Fruit fly (Drosophila melanogaster) whole organism, embryonic: Measurements from ENCODE around the gene CG34307.
A peak's percentile ranks its signal among the peaks of the same experiment; 100 is the strongest.

Source experiments
- CG10274 ChIP-seq: fragments of 200-800 bp; sonication (Bioruptor generic); optimal IDR thresholded peaks from 3 replicates; lab custom pipeline; 2017; ENCODE audit warnings: missing biosample characterization, mild to moderate bottlenecking, missing genetic modification characterization
- CG11093 ChIP-seq: fragments of 200-800 bp; sonication (Bioruptor generic); IDR thresholded peaks from 3 replicates; pipeline ENCODE4 v1.3.6; 2022; ENCODE audit warnings: missing biosample characterization, missing genetic modification characterization
- CG12104 ChIP-seq: fragments of 200-800 bp; sonication (Bioruptor generic); optimal IDR thresholded peaks from 3 replicates; lab custom pipeline; 2016; ENCODE audit warnings: missing biosample characterization, missing genetic modification characterization
- CG12219 ChIP-seq: fragments of 200-800 bp; sonication (Bioruptor generic); optimal IDR thresholded peaks from 3 replicates; lab custom pipeline; 2018; ENCODE audit warnings: missing biosample characterization, mild to moderate bottlenecking, missing genetic modification characterization
- CG17328 ChIP-seq: fragments of 200-800 bp; sonication (Bioruptor generic); IDR thresholded peaks from 2 replicates; pipeline ENCODE4 v1.3.6; 2022; ENCODE audit warnings: missing biosample characterization, missing genetic modification characterization
- CG30403 ChIP-seq: fragments of 200-800 bp; sonication (Bioruptor generic); optimal IDR thresholded peaks from 3 replicates; lab custom pipeline; 2016; ENCODE audit warnings: missing biosample characterization, missing genetic modification characterization
- CG31441 ChIP-seq: fragments of 200-800 bp; sonication (Bioruptor generic); IDR thresholded peaks from 2 replicates; pipeline ENCODE4 v1.3.6; 2022; ENCODE audit warnings: missing biosample characterization, missing genetic modification characterization
- CG34422 ChIP-seq: fragments of 200-800 bp; sonication (Bioruptor generic); IDR thresholded peaks from 3 replicates; pipeline ENCODE4 v1.3.6; 2022; ENCODE audit warnings: missing biosample characterization, missing genetic modification characterization
- CG4328 ChIP-seq: fragments of 200-800 bp; sonication (Bioruptor generic); optimal IDR thresholded peaks from 3 replicates; lab custom pipeline; 2017; ENCODE audit warnings: missing biosample characterization, missing genetic modification reagents, missing genetic modification characterization
- CG5180 ChIP-seq: fragments of 200-800 bp; sonication (Bioruptor generic); optimal IDR thresholded peaks from 3 replicates; lab custom pipeline; 2017; ENCODE audit warnings: missing biosample characterization, missing genetic modification characterization, mild to moderate bottlenecking, moderate library complexity, missing genetic modification reagents
- CG6272 ChIP-seq: fragments of 200-800 bp; sonication (Bioruptor generic); IDR thresholded peaks from 2 replicates; pipeline ENCODE4 v1.3.6; 2022; ENCODE audit warnings: missing biosample characterization, missing genetic modification characterization
- CG7786 ChIP-seq: fragments of 200-800 bp; sonication (Bioruptor generic); optimal IDR thresholded peaks from 2 replicates; lab custom pipeline; 2016; ENCODE audit warnings: missing biosample characterization, missing genetic modification characterization
- CG9932 ChIP-seq: fragments of 200-800 bp; sonication (Bioruptor generic); IDR thresholded peaks from 2 replicates; pipeline ENCODE4 v1.3.6; 2022; ENCODE audit warnings: missing biosample characterization, missing genetic modification characterization
- CTCF ChIP-seq: fragments of 200-800 bp; sonication (Bioruptor generic); optimal IDR thresholded peaks from 2 replicates; lab custom pipeline; 2017; ENCODE audit warnings: missing biosample characterization, mild to moderate bottlenecking, missing genetic modification characterization, moderate library complexity
- Dbx ChIP-seq: fragments of 200-800 bp; sonication (Bioruptor generic); IDR thresholded peaks from 3 replicates; pipeline ENCODE4 v1.3.6; 2022; ENCODE audit warnings: missing biosample characterization, missing genetic modification characterization
- Dll ChIP-seq: fragments of 200-800 bp; sonication (Bioruptor generic); IDR thresholded peaks from 4 replicates; pipeline ENCODE4 v1.3.6; 2022; ENCODE audit warnings: missing biosample characterization, missing genetic modification characterization; ENCODE audit not compliant: partially characterized antibody
- Drgx ChIP-seq: fragments of 200-800 bp; sonication (Bioruptor generic); IDR thresholded peaks from 2 replicates; pipeline ENCODE4 v1.3.6; 2022; ENCODE audit warnings: missing biosample characterization, missing genetic modification characterization
- Ets65A ChIP-seq: fragments of 200-800 bp; sonication (Bioruptor generic); peaks from one replicate; lab custom pipeline; 2016; ENCODE audit warnings: missing biosample characterization, missing genetic modification characterization
- GATAe ChIP-seq: fragments of 200-800 bp; sonication (Bioruptor generic); conservative IDR thresholded peaks from 2 replicates; pipeline ENCODE4 v1.3.6; 2022; ENCODE audit warnings: missing biosample characterization, missing genetic modification characterization
- Gsc ChIP-seq: fragments of 200-800 bp; sonication (Bioruptor generic); IDR thresholded peaks from 2 replicates; pipeline ENCODE4 v1.3.6; 2022; ENCODE audit warnings: missing biosample characterization, missing genetic modification characterization
- Gug ChIP-seq: fragments of 200-800 bp; sonication (Bioruptor generic); IDR thresholded peaks from 4 replicates; pipeline ENCODE4 v1.3.6; 2022; ENCODE audit warnings: missing biosample characterization, missing genetic modification characterization
- H2.0 ChIP-seq: fragments of 200-800 bp; sonication (Bioruptor generic); IDR thresholded peaks from 2 replicates; pipeline ENCODE4 v1.3.6; 2022; ENCODE audit warnings: missing biosample characterization, missing genetic modification characterization
- Hr3 ChIP-seq: fragments of 200-800 bp; sonication (Bioruptor generic); optimal IDR thresholded peaks from 3 replicates; lab custom pipeline; 2016; ENCODE audit warnings: missing biosample characterization, missing genetic modification characterization
- Jarid2 ChIP-seq: fragments of 200-800 bp; sonication (Bioruptor generic); optimal IDR thresholded peaks from 3 replicates; lab custom pipeline; 2017; ENCODE audit warnings: mild to moderate bottlenecking, missing biosample characterization, missing genetic modification reagents, missing genetic modification characterization
- MBD-R2 ChIP-seq: fragments of 200-800 bp; sonication (Bioruptor generic); IDR thresholded peaks from 2 replicates; pipeline ENCODE4 v1.3.6; 2022; ENCODE audit warnings: missing biosample characterization, missing genetic modification characterization
- Mad ChIP-seq: fragments of 200-800 bp; sonication (Bioruptor generic); optimal IDR thresholded peaks from 2 replicates; lab custom pipeline; 2016; ENCODE audit warnings: missing biosample characterization, missing genetic modification characterization
- NC2β ChIP-seq: fragments of 200-800 bp; sonication (Bioruptor generic); optimal IDR thresholded peaks from 2 replicates; lab custom pipeline; 2016; ENCODE audit warnings: missing biosample characterization, missing genetic modification characterization
- Rx ChIP-seq: fragments of 200-800 bp; sonication (Bioruptor generic); IDR thresholded peaks from 2 replicates; pipeline ENCODE4 v1.3.6; 2022; ENCODE audit warnings: missing biosample characterization, missing genetic modification characterization
- Six4 ChIP-seq: fragments of 200-800 bp; sonication (Bioruptor generic); optimal IDR thresholded peaks from 2 replicates; lab custom pipeline; 2016; ENCODE audit warnings: missing biosample characterization, missing genetic modification characterization
- TFAM ChIP-seq: fragments of 200-800 bp; sonication (Bioruptor generic); optimal IDR thresholded peaks from 2 replicates; lab custom pipeline; 2017; ENCODE audit warnings: missing biosample characterization, missing genetic modification characterization, inconsistent platforms
- ato ChIP-seq: fragments of 200-800 bp; sonication (Bioruptor generic); IDR thresholded peaks from 2 replicates; pipeline ENCODE4 v1.3.6; 2022; ENCODE audit warnings: missing biosample characterization, missing genetic modification characterization; ENCODE audit not compliant: partially characterized antibody
- br ChIP-seq: fragments of >200 bp; optimal IDR thresholded peaks from 2 replicates; lab custom pipeline; 2017
- crp ChIP-seq, 2 experiments: fragments of 200-800 bp; sonication (Bioruptor generic); optimal IDR thresholded peaks; 2 replicates in 1 of 2; 3 replicates in 1 of 2; lab custom pipeline; 2017; ENCODE audit warnings: missing biosample characterization in 2 of 2, missing genetic modification characterization in 2 of 2, mild to moderate bottlenecking in 1 of 2, moderate library complexity in 1 of 2
- fd102C ChIP-seq: fragments of 200-800 bp; sonication (Bioruptor generic); optimal IDR thresholded peaks from 2 replicates; lab custom pipeline; 2018; ENCODE audit warnings: missing biosample characterization, mild to moderate bottlenecking, missing genetic modification characterization, moderate library complexity
- grn ChIP-seq: fragments of 200-800 bp; sonication (Bioruptor generic); optimal IDR thresholded peaks from 3 replicates; lab custom pipeline; 2017; ENCODE audit warnings: missing biosample characterization, missing genetic modification characterization
- gro ChIP-seq: fragments of 200-800 bp; sonication (Bioruptor generic); optimal IDR thresholded peaks from 2 replicates; lab custom pipeline; 2016; ENCODE audit warnings: missing biosample characterization, missing genetic modification characterization
- ham ChIP-seq: fragments of 200-800 bp; sonication (Bioruptor generic); IDR thresholded peaks from 2 replicates; pipeline ENCODE4 v1.3.6; 2022; ENCODE audit warnings: missing biosample characterization, missing genetic modification characterization
- hbn ChIP-seq: fragments of 200-800 bp; sonication (Bioruptor generic); IDR thresholded peaks from 2 replicates; pipeline ENCODE4 v1.3.6; 2022; ENCODE audit warnings: missing biosample characterization, missing genetic modification characterization; ENCODE audit not compliant: partially characterized antibody
- jing ChIP-seq: fragments of 200-800 bp; sonication (Bioruptor generic); optimal IDR thresholded peaks from 2 replicates; lab custom pipeline; 2018; ENCODE audit warnings: missing biosample characterization, mild to moderate bottlenecking, missing genetic modification characterization
- kay ChIP-seq: fragments of 200-800 bp; sonication (Bioruptor generic); optimal IDR thresholded peaks from 2 replicates; lab custom pipeline; 2016; ENCODE audit warnings: missing biosample characterization, missing genetic modification characterization
- lola ChIP-seq, 3 experiments: fragments of >200 bp in 2 of 3; fragments of 200-800 bp in 1 of 3; sonication (Bioruptor generic) in 1 of 3; optimal IDR thresholded peaks; 2 replicates each; lab custom pipeline; 2017 to 2019; ENCODE audit warnings: missing biosample characterization in 3 of 3, missing genetic modification characterization in 3 of 3, mild to moderate bottlenecking in 1 of 3, moderate library complexity in 1 of 3
- mam ChIP-seq: fragments of 200-800 bp; sonication (Bioruptor generic); optimal IDR thresholded peaks from 3 replicates; lab custom pipeline; 2016; ENCODE audit warnings: missing biosample characterization, missing genetic modification characterization
- pzg ChIP-seq: fragments of 200-800 bp; sonication (Bioruptor generic); optimal IDR thresholded peaks from 3 replicates; lab custom pipeline; 2018; ENCODE audit warnings: missing biosample characterization, mild to moderate bottlenecking, missing genetic modification characterization, moderate library complexity
- ro ChIP-seq: fragments of 200-800 bp; sonication (Bioruptor generic); IDR thresholded peaks from 2 replicates; pipeline ENCODE4 v1.3.6; 2022; ENCODE audit warnings: missing biosample characterization, missing genetic modification characterization
- row ChIP-seq: fragments of 200-800 bp; sonication (Bioruptor generic); IDR thresholded peaks from 3 replicates; pipeline ENCODE4 v1.3.6; 2022; ENCODE audit warnings: missing biosample characterization, missing genetic modification characterization
- salm ChIP-seq: fragments of 200-800 bp; sonication (Bioruptor generic); optimal IDR thresholded peaks from 2 replicates; lab custom pipeline; 2018; ENCODE audit warnings: missing biosample characterization, mild to moderate bottlenecking, missing genetic modification characterization
- sqz ChIP-seq: fragments of 200-800 bp; sonication (Bioruptor generic); optimal IDR thresholded peaks from 3 replicates; lab custom pipeline; 2018; ENCODE audit warnings: missing biosample characterization, mild to moderate bottlenecking, missing genetic modification characterization
- tgo ChIP-seq: fragments of 200-800 bp; sonication (Bioruptor generic); IDR thresholded peaks from 3 replicates; pipeline ENCODE4 v1.3.6; 2022; ENCODE audit warnings: missing biosample characterization, missing genetic modification characterization
- trem ChIP-seq: fragments of 200-800 bp; optimal IDR thresholded peaks from 3 replicates; lab custom pipeline; 2019; ENCODE audit warnings: missing biosample characterization, mild to moderate bottlenecking, missing genetic modification characterization, moderate library complexity
- vvl ChIP-seq: fragments of 200-800 bp; sonication (Bioruptor generic); IDR thresholded peaks from 2 replicates; pipeline ENCODE4 v1.3.6; 2022; ENCODE audit warnings: missing biosample characterization, missing genetic modification characterization
- zfh2 ChIP-seq: fragments of 200-800 bp; sonication (Bioruptor generic); optimal IDR thresholded peaks from 2 replicates; lab custom pipeline; 2016; ENCODE audit warnings: missing biosample characterization, missing genetic modification characterization

CG34307 gene

dm6 chr3R:11947079-11947869 lies 49.9 kb downstream of the CG34307 start (continued):
- TF ChIP-seq grn (GFP tag; lab: Kevin White, UChicago) (no peak), CG10274 (no peak), NC2β (no peak), crp (GFP tag; optimal IDR thresholded peaks at IDR 0.05; lab: Kevin White, UChicago) (no peak), br (lab: Kevin White, UChicago) (no peak), CG12104 (GFP tag; lab: Kevin White, UChicago) (no peak), ro (no peak), ham (GFP tag; lab: Robert Waterston, UW) (no peak), CG17328 (no peak), Ets65A (GFP tag; lab: Kevin White, UChicago) (peak; percentile 62), GATAe (GFP tag; lab: Robert Waterston, UW) (no peak), CG6272 (GFP tag; lab: Robert Waterston, UW) (no peak), CG34422 (GFP tag; lab: Robert Waterston, UW) (peak; percentile 8; the same call in 1 of the 3 replicates), ato (GFP tag; lab: Robert Waterston, UW) (no peak), jing (GFP tag; lab: Kevin White, UChicago) (no peak), CTCF (GFP tag; lab: Kevin White, UChicago) (no peak), Dbx (no peak), Gug (peak; percentile 27; the same call in 1 of the 4 replicates), row (peak; percentile 56), TFAM (GFP tag; lab: Kevin White, UChicago) (no peak), CG4328 (no peak), sqz (peak; percentile 16), Gsc (GFP tag; lab: Robert Waterston, UW) (no peak), Hr3 (GFP tag; lab: Kevin White, UChicago) (no peak), CG11093 (no peak), CG9932 (GFP tag; lab: Robert Waterston, UW) (0 out of 2 replicates have a peak, but pooled peaks have one; percentile 30), CG30403 (GFP tag; lab: Kevin White, UChicago) (no peak), kay (GFP tag; lab: Kevin White, UChicago) (no peak), mam (peak; percentile 7), CG5180 (GFP tag; lab: Kevin White, UChicago) (no peak), CG7786 (peak; percentile 15), vvl (GFP tag; lab: Robert Waterston, UW) (peak; percentile 47; the same call in 1 of the 2 replicates), Jarid2 (GFP tag; lab: Kevin White, UChicago) (no peak), hbn (GFP tag; lab: Robert Waterston, UW) (no peak), Six4 (GFP tag; lab: Kevin White, UChicago) (no peak), Drgx (GFP tag; lab: Robert Waterston, UW) (peak; percentile 46; the same call in 1 of the 2 replicates), zfh2 (GFP tag; lab: Kevin White, UChicago) (no peak), Dll (GFP tag; lab: Robert Waterston, UW) (no peak), salm (tag; lab: Kevin White, UChicago) (no peak), pzg (GFP tag; lab: Kevin White, UChicago) (no peak), lola (GFP tag; optimal IDR thresholded peaks at IDR 0.05; lab: Kevin White, UChicago) (no peak), fd102C (GFP tag; lab: Kevin White, UChicago) (no peak), trem (no peak), tgo (GFP tag; lab: Robert Waterston, UW) (0 out of 3 replicates have a peak, but pooled peaks have one; percentile 15), CG12219 (GFP tag; lab: Kevin White, UChicago) (no peak), gro (GFP tag; lab: Kevin White, UChicago) (no peak), CG31441 (GFP tag; lab: Robert Waterston, UW) (no peak), Rx (GFP tag; lab: Robert Waterston, UW) (0 out of 2 replicates have a peak, but pooled peaks have one; percentile 19), Mad (GFP tag; lab: Kevin White, UChicago) (no peak), H2.0 (GFP tag; lab: Robert Waterston, UW) (0 out of 2 replicates have a peak, but pooled peaks have one; percentile 30), MBD-R2 (GFP tag; lab: Robert Waterston, UW) (no peak)
